Fruit fly (Drosophila melanogaster) whole organism, embryonic: ENCODE results near the gene Sgsh.

ENCODE experiments used
- BtbVII ChIP-seq: fragments of 200-800 bp; sonication (Bioruptor generic); optimal IDR thresholded peaks from 3 replicates; lab custom pipeline; 2017; ENCODE audit warnings: missing biosample characterization, mild to moderate bottlenecking, missing genetic modification characterization
- CG10274 ChIP-seq: fragments of 200-800 bp; sonication (Bioruptor generic); optimal IDR thresholded peaks from 3 replicates; lab custom pipeline; 2017; ENCODE audit warnings: missing biosample characterization, mild to moderate bottlenecking, missing genetic modification characterization
- CG10543 ChIP-seq: fragments of 200-800 bp; sonication (Bioruptor generic); optimal IDR thresholded peaks from 3 replicates; lab custom pipeline; 2017; ENCODE audit warnings: missing biosample characterization, mild to moderate bottlenecking, missing genetic modification characterization, moderate library complexity
- CG10959 ChIP-seq: fragments of 200-800 bp; sonication (Bioruptor generic); IDR thresholded peaks from 2 replicates; pipeline ENCODE4 v1.3.6; 2022; ENCODE audit warnings: missing biosample characterization, missing genetic modification characterization
- CG10979 ChIP-seq: fragments of 200-800 bp; sonication (Bioruptor generic); optimal IDR thresholded peaks from 2 replicates; lab custom pipeline; 2018; ENCODE audit warnings: missing biosample characterization, mild to moderate bottlenecking, missing genetic modification characterization, moderate library complexity
- CG11398 ChIP-seq: fragments of 200-800 bp; sonication (Bioruptor generic); optimal IDR thresholded peaks from 2 replicates; lab custom pipeline; 2016; ENCODE audit warnings: missing biosample characterization, missing genetic modification characterization
- CG12155 ChIP-seq: fragments of 200-800 bp; sonication (Bioruptor generic); optimal IDR thresholded peaks from 3 replicates; lab custom pipeline; 2016; ENCODE audit warnings: missing biosample characterization, missing genetic modification characterization
- CG12942 ChIP-seq: fragments of 200-800 bp; sonication (Bioruptor generic); optimal IDR thresholded peaks from 3 replicates; lab custom pipeline; 2016; ENCODE audit warnings: missing biosample characterization, missing genetic modification characterization
- CG13123 ChIP-seq: fragments of 200-800 bp; sonication (Bioruptor generic); optimal IDR thresholded peaks from 2 replicates; lab custom pipeline; 2016; ENCODE audit warnings: missing biosample characterization, missing genetic modification characterization
- CG13287 ChIP-seq: fragments of 200-800 bp; sonication (Bioruptor generic); IDR thresholded peaks from 2 replicates; pipeline ENCODE4 v1.3.6; 2022; ENCODE audit warnings: missing biosample characterization, missing genetic modification characterization; ENCODE audit not compliant: partially characterized antibody
- CG14441 ChIP-seq: fragments of 200-800 bp; sonication (Bioruptor generic); IDR thresholded peaks from 2 replicates; pipeline ENCODE4 v1.3.6; 2022; ENCODE audit warnings: missing biosample characterization, missing genetic modification characterization
- CG16815 ChIP-seq: fragments of 200-800 bp; sonication (Bioruptor generic); optimal IDR thresholded peaks from 3 replicates; lab custom pipeline; 2017; ENCODE audit warnings: missing biosample characterization, mild to moderate bottlenecking, missing genetic modification characterization
- CG2120 ChIP-seq: fragments of 200-800 bp; sonication (Bioruptor generic); optimal IDR thresholded peaks from 3 replicates; lab custom pipeline; 2016; ENCODE audit warnings: missing biosample characterization, missing genetic modification characterization
- CG3847 ChIP-seq: fragments of 200-800 bp; sonication (Bioruptor generic); IDR thresholded peaks from 2 replicates; pipeline ENCODE4 v1.3.6; 2022; ENCODE audit warnings: missing biosample characterization, missing genetic modification characterization
- CG4328 ChIP-seq: fragments of 200-800 bp; sonication (Bioruptor generic); optimal IDR thresholded peaks from 3 replicates; lab custom pipeline; 2017; ENCODE audit warnings: missing biosample characterization, missing genetic modification reagents, missing genetic modification characterization
- CG4424 ChIP-seq: fragments of 200-800 bp; sonication (Bioruptor generic); optimal IDR thresholded peaks from 3 replicates; lab custom pipeline; 2016; ENCODE audit warnings: missing biosample characterization, missing genetic modification characterization
- CG4730 ChIP-seq: fragments of 200-800 bp; sonication (Bioruptor generic); IDR thresholded peaks from 2 replicates; pipeline ENCODE4 v1.3.6; 2022; ENCODE audit warnings: missing biosample characterization, missing genetic modification characterization
- CG5245 ChIP-seq: fragments of 200-800 bp; sonication (Bioruptor generic); optimal IDR thresholded peaks from 3 replicates; lab custom pipeline; 2016; ENCODE audit warnings: missing biosample characterization, missing genetic modification characterization
- CG7271 ChIP-seq: fragments of 200-800 bp; sonication (Bioruptor generic); optimal IDR thresholded peaks from 2 replicates; lab custom pipeline; 2018; ENCODE audit warnings: missing biosample characterization, mild to moderate bottlenecking, missing genetic modification characterization, moderate library complexity
- CHES-1-like ChIP-seq: fragments of 200-800 bp; sonication (Bioruptor generic); optimal IDR thresholded peaks from 2 replicates; lab custom pipeline; 2016; ENCODE audit warnings: missing biosample characterization, missing genetic modification characterization
- CTCF ChIP-seq: fragments of 200-800 bp; sonication (Bioruptor generic); optimal IDR thresholded peaks from 2 replicates; lab custom pipeline; 2017; ENCODE audit warnings: missing biosample characterization, mild to moderate bottlenecking, missing genetic modification characterization, moderate library complexity
- D ChIP-seq, 2 experiments: fragments of 200-800 bp in 1 of 2; fragments of >200 bp in 1 of 2; sonication (Bioruptor generic) in 1 of 2; optimal IDR thresholded peaks; 2 replicates in 1 of 2; 3 replicates in 1 of 2; lab custom pipeline; 2017; ENCODE audit warnings: mild to moderate bottlenecking in 1 of 2, missing biosample characterization in 1 of 2, missing genetic modification characterization in 1 of 2, missing genetic modification reagents in 1 of 2
- Dbx ChIP-seq: fragments of 200-800 bp; sonication (Bioruptor generic); IDR thresholded peaks from 3 replicates; pipeline ENCODE4 v1.3.6; 2022; ENCODE audit warnings: missing biosample characterization, missing genetic modification characterization
- Deaf1 ChIP-seq: fragments of 200-800 bp; optimal IDR thresholded peaks from 3 replicates; lab custom pipeline; 2019; ENCODE audit warnings: missing biosample characterization, mild to moderate bottlenecking, missing genetic modification characterization, moderate library complexity
- Fer2 ChIP-seq: fragments of 200-800 bp; sonication (Bioruptor generic); optimal IDR thresholded peaks from 2 replicates; lab custom pipeline; 2018; ENCODE audit warnings: missing biosample characterization, mild to moderate bottlenecking, missing genetic modification characterization, moderate library complexity
- Hmx ChIP-seq: fragments of 200-800 bp; sonication (Bioruptor generic); optimal IDR thresholded peaks from 2 replicates; lab custom pipeline; 2016; ENCODE audit warnings: missing biosample characterization, missing genetic modification characterization
- Hr3 ChIP-seq: fragments of 200-800 bp; sonication (Bioruptor generic); optimal IDR thresholded peaks from 3 replicates; lab custom pipeline; 2016; ENCODE audit warnings: missing biosample characterization, missing genetic modification characterization
- MBD-R2 ChIP-seq: fragments of 200-800 bp; sonication (Bioruptor generic); IDR thresholded peaks from 2 replicates; pipeline ENCODE4 v1.3.6; 2022; ENCODE audit warnings: missing biosample characterization, missing genetic modification characterization
- Med ChIP-seq: fragments of 200-800 bp; sonication (Bioruptor generic); peaks from one replicate; lab custom pipeline; 2016; ENCODE audit warnings: missing biosample characterization, missing genetic modification characterization, mild to moderate bottlenecking, inconsistent platforms, moderate library complexity
- Opbp ChIP-seq: fragments of 200-800 bp; sonication (Bioruptor generic); IDR thresholded peaks from 3 replicates; pipeline ENCODE4 v1.3.6; 2022; ENCODE audit warnings: missing biosample characterization, missing genetic modification characterization; ENCODE audit not compliant: partially characterized antibody
- Rx ChIP-seq: fragments of 200-800 bp; sonication (Bioruptor generic); IDR thresholded peaks from 2 replicates; pipeline ENCODE4 v1.3.6; 2022; ENCODE audit warnings: missing biosample characterization, missing genetic modification characterization
- Side ChIP-seq: fragments of 200-800 bp; sonication (Bioruptor generic); optimal IDR thresholded peaks from 2 replicates; lab custom pipeline; 2016; ENCODE audit warnings: missing biosample characterization, missing genetic modification characterization
- Sin3A ChIP-seq: fragments of >200 bp; optimal IDR thresholded peaks from 2 replicates; lab custom pipeline; 2018
- Sry-δ ChIP-seq: fragments of 200-800 bp; sonication (Bioruptor generic); optimal IDR thresholded peaks from 2 replicates; lab custom pipeline; 2016; ENCODE audit warnings: missing biosample characterization, missing genetic modification characterization
- YL-1 ChIP-seq: fragments of 200-800 bp; sonication (Bioruptor generic); optimal IDR thresholded peaks from 3 replicates; lab custom pipeline; 2017; ENCODE audit warnings: missing biosample characterization, mild to moderate bottlenecking, missing genetic modification characterization
- ash1 ChIP-seq: fragments of 200-800 bp; sonication (Bioruptor generic); optimal IDR thresholded peaks from 2 replicates; lab custom pipeline; 2018; ENCODE audit warnings: missing biosample characterization, mild to moderate bottlenecking, missing genetic modification characterization
- bab2 ChIP-seq: fragments of 200-800 bp; sonication (Bioruptor generic); optimal IDR thresholded peaks from 2 replicates; lab custom pipeline; 2016; ENCODE audit warnings: missing biosample characterization, missing genetic modification characterization
- cato ChIP-seq: fragments of 200-800 bp; sonication (Bioruptor generic); optimal IDR thresholded peaks from 2 replicates; lab custom pipeline; 2016; ENCODE audit warnings: missing biosample characterization, missing genetic modification characterization, borderline replicate concordance
- chinmo ChIP-seq: fragments of 200-800 bp; sonication (Bioruptor generic); IDR thresholded peaks from 4 replicates; pipeline ENCODE4 v1.3.6; 2022; ENCODE audit warnings: missing biosample characterization, missing genetic modification characterization; ENCODE audit not compliant: partially characterized antibody
- dimm ChIP-seq: fragments of 200-800 bp; sonication (Bioruptor generic); IDR thresholded peaks from 2 replicates; pipeline ENCODE4 v1.3.6; 2022; ENCODE audit warnings: missing biosample characterization, missing genetic modification characterization
- dm ChIP-seq: fragments of 200-800 bp; sonication (Bioruptor generic); optimal IDR thresholded peaks from 3 replicates; lab custom pipeline; 2016; ENCODE audit warnings: missing biosample characterization, missing genetic modification characterization
- dysf ChIP-seq: fragments of 200-800 bp; sonication (Bioruptor generic); IDR thresholded peaks from 3 replicates; pipeline ENCODE4 v1.3.6; 2022; ENCODE audit warnings: missing biosample characterization, missing genetic modification characterization
- ewg ChIP-seq: fragments of 200-800 bp; sonication (Bioruptor generic); optimal IDR thresholded peaks from 3 replicates; lab custom pipeline; 2017; ENCODE audit warnings: mild to moderate bottlenecking, missing biosample characterization, missing genetic modification reagents, missing genetic modification characterization
- hkb ChIP-seq, 2 experiments: fragments of 200-800 bp in 1 of 2; fragments of >200 bp in 1 of 2; sonication (Bioruptor generic) in 1 of 2; IDR thresholded peaks in 1 of 2; optimal IDR thresholded peaks in 1 of 2; 2 replicates each; pipeline versions ENCODE4 v1.3.6 to Lab custom; 2017 to 2022; ENCODE audit warnings: missing biosample characterization in 1 of 2, missing genetic modification characterization in 1 of 2
- jing ChIP-seq: fragments of 200-800 bp; sonication (Bioruptor generic); optimal IDR thresholded peaks from 2 replicates; lab custom pipeline; 2018; ENCODE audit warnings: missing biosample characterization, mild to moderate bottlenecking, missing genetic modification characterization
- kni ChIP-seq: fragments of 200-800 bp; sonication (Bioruptor generic); optimal IDR thresholded peaks from 3 replicates; lab custom pipeline; 2017; ENCODE audit warnings: mild to moderate bottlenecking, missing biosample characterization, missing genetic modification reagents, missing genetic modification characterization
- maf-S ChIP-seq: fragments of 200-800 bp; sonication (Bioruptor generic); optimal IDR thresholded peaks from 2 replicates; lab custom pipeline; 2016; ENCODE audit warnings: missing biosample characterization, missing genetic modification characterization
- nerfin-1 ChIP-seq: fragments of 200-800 bp; sonication (Bioruptor generic); optimal IDR thresholded peaks from 3 replicates; lab custom pipeline; 2019; ENCODE audit warnings: missing biosample characterization, mild to moderate bottlenecking, missing genetic modification characterization, moderate library complexity
- pho ChIP-seq: fragments of 200-800 bp; sonication (Bioruptor generic); optimal IDR thresholded peaks from 2 replicates; lab custom pipeline; 2016; ENCODE audit warnings: missing biosample characterization, missing genetic modification characterization
- ro ChIP-seq: fragments of 200-800 bp; sonication (Bioruptor generic); IDR thresholded peaks from 2 replicates; pipeline ENCODE4 v1.3.6; 2022; ENCODE audit warnings: missing biosample characterization, missing genetic modification characterization
- seq ChIP-seq: fragments of 200-800 bp; sonication (Bioruptor generic); IDR thresholded peaks from 2 replicates; pipeline ENCODE4 v1.3.6; 2022; ENCODE audit warnings: missing biosample characterization, missing genetic modification characterization

The Sgsh gene

DNA sequence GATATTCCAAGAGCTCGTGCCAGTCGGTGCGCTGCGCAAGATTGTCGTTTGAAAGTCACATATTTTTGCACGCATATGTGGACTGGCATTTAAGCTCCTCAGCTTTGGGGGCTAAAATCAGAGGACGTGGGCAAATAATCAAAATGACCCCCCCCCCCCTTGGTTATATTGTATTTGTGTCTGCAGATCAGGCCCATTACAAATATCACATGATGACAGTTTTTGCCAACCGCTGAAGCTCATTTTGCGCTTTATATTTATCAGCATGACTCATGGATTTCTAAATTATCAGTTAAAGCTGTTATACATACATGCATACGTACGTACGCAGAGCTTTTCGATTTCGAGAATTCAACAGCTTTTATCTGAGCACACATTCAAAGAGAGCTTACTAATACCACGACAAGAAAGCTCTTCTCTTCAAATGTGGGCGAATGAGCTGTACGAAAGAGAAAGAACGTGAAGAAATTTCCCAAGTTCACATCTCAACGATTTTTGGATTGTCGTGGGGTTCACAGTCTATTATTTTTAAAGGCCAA lies 4.1 kb upstream of the Sgsh start (continued):
- no peak for TF ChIP-seq ash1
- no peak for TF ChIP-seq pho (GFP tag; lab: Kevin White, UChicago)
- no peak for TF ChIP-seq CG4328
- TF ChIP-seq Dbx (GFP tag; lab: Robert Waterston, UW), result no peak
- no peak for TF ChIP-seq CG16815
- TF ChIP-seq Sin3A, result no peak
- no peak for TF ChIP-seq CG4424 (GFP tag; lab: Kevin White, UChicago)
- no peak for TF ChIP-seq CHES-1-like (GFP tag; lab: Kevin White, UChicago)
- TF ChIP-seq kni (GFP tag; lab: Kevin White, UChicago), result no peak
- TF ChIP-seq CG4730 (GFP tag; lab: Robert Waterston, UW), result no peak
- no peak for TF ChIP-seq MBD-R2 (GFP tag; lab: Robert Waterston, UW)
- no peak for TF ChIP-seq CG5245 (GFP tag; lab: Kevin White, UChicago)
- no peak for TF ChIP-seq CG12155 (GFP tag; lab: Kevin White, UChicago)
- TF ChIP-seq maf-S, result no peak
- TF ChIP-seq Opbp, result no peak
- no peak for TF ChIP-seq dysf
- no peak for TF ChIP-seq ewg (GFP tag; lab: Kevin White, UChicago)
- no peak for TF ChIP-seq CG7271 (tag; lab: Kevin White, UChicago)
- no peak for TF ChIP-seq CG10979 (tag; lab: Kevin White, UChicago)
- peak; percentile 2 for TF ChIP-seq Sry-δ (GFP tag; lab: Kevin White, UChicago)
- no peak for TF ChIP-seq dm (GFP tag; lab: Kevin White, UChicago)
- TF ChIP-seq CTCF (GFP tag; lab: Kevin White, UChicago), result peak; percentile 57
- no peak for TF ChIP-seq ro (GFP tag; lab: Robert Waterston, UW)
- no peak for TF ChIP-seq nerfin-1 (tag; lab: Kevin White, UChicago)
- no peak for TF ChIP-seq bab2 (GFP tag; lab: Kevin White, UChicago)
- peak; percentile 34; the same call in 1 of the 2 replicates for TF ChIP-seq CG13287 (GFP tag; lab: Robert Waterston, UW)
- TF ChIP-seq CG10959, result no peak
- peak; percentile 9 for TF ChIP-seq Deaf1 (tag; lab: Kevin White, UChicago)
- TF ChIP-seq CG2120 (GFP tag; lab: Kevin White, UChicago), result peak; percentile 6
- no peak for TF ChIP-seq cato
- no peak for TF ChIP-seq Hmx (GFP tag; lab: Kevin White, UChicago)
- no peak for TF ChIP-seq Fer2 (tag; lab: Kevin White, UChicago)
- TF ChIP-seq CG10543 (GFP tag; lab: Kevin White, UChicago), result peak; percentile 86
- no peak for TF ChIP-seq CG11398 (GFP tag; lab: Kevin White, UChicago)
- no peak for TF ChIP-seq CG14441
- TF ChIP-seq hkb (optimal IDR thresholded peaks at IDR 0.05; lab: Kevin White, UChicago), result no peak
- TF ChIP-seq hkb (GFP tag; IDR thresholded peaks at IDR 0.05; lab: Robert Waterston, UW), result no peak
- TF ChIP-seq CG10274 (GFP tag; lab: Kevin White, UChicago), result no peak
- TF ChIP-seq BtbVII (GFP tag; lab: Kevin White, UChicago), result peak; percentile 27
- TF ChIP-seq Rx (GFP tag; lab: Robert Waterston, UW), result no peak
- no peak for TF ChIP-seq D (optimal IDR thresholded peaks at IDR 0.05; lab: Kevin White, UChicago)
- TF ChIP-seq D (GFP tag; optimal IDR thresholded peaks at IDR 0.05; lab: Kevin White, UChicago), result no peak
- TF ChIP-seq Hr3, result no peak
- peak; percentile 60 for TF ChIP-seq Med (GFP tag; lab: Kevin White, UChicago)
- TF ChIP-seq dimm, result no peak
- TF ChIP-seq chinmo (GFP tag; lab: Robert Waterston, UW), result peak; percentile 93; the same call in 3 of the 4 replicates
- TF ChIP-seq YL-1 (GFP tag; lab: Kevin White, UChicago), result no peak
- TF ChIP-seq seq (GFP tag; lab: Robert Waterston, UW), result no peak
- TF ChIP-seq CG13123 (GFP tag; lab: Kevin White, UChicago), result no peak
- TF ChIP-seq jing (GFP tag; lab: Kevin White, UChicago), result no peak
- TF ChIP-seq CG3847 (GFP tag; lab: Robert Waterston, UW), result no peak
- no peak for TF ChIP-seq CG12942 (GFP tag; lab: Kevin White, UChicago)
- TF ChIP-seq Side (GFP tag; lab: Kevin White, UChicago), result no peak
